Worm (Caenorhabditis elegans): ENCODE data around the gene gtap-2.
A peak's percentile ranks its signal among the peaks of the same experiment; 100 is the strongest.

Gene gtap-2

ce11 chrIII:9825073-9825828 lies 16.9 kb downstream of the gtap-2 start, which contains the start of gene ZK632.9:
TSS of gene ZK632.9 (minus strand) at chrIII:9825432.
- TF ChIP-seq ZK546.5 (tag; optimal IDR thresholded peaks at IDR 0.05) (no peak), R02D3.7 (tag; optimal IDR thresholded peaks at IDR 0.05) (no peak), fos-1 (tag; optimal IDR thresholded peaks at IDR 0.05) (peak; percentile 35), nhr-129 (tag; optimal IDR thresholded peaks at IDR 0.05) (peak; percentile 32), nhr-10 (tag; optimal IDR thresholded peaks at IDR 0.05) (peak; percentile 7), zag-1 (tag; optimal IDR thresholded peaks at IDR 0.05) (no peak), unc-55 (GFP tag; optimal IDR thresholded peaks at IDR 0.05) (peak; percentile 11), skn-1 (tag; optimal IDR thresholded peaks at IDR 0.05) (peak; percentile 34), sem-4 (tag; optimal IDR thresholded peaks at IDR 0.05) (no peak), nhr-6 (tag; optimal IDR thresholded peaks at IDR 0.05) (no peak), nhr-21 (tag; optimal IDR thresholded peaks at IDR 0.05) (peak; percentile 8), nhr-77 (tag; optimal IDR thresholded peaks at IDR 0.05) (no peak), Y55F3AM.14 (GFP tag; optimal IDR thresholded peaks at IDR 0.05) (peak; percentile 9), ztf-4 (tag; optimal IDR thresholded peaks at IDR 0.05) (no peak)

ce11 chrIII:9826005-9826404 lies 17.7 kb downstream of the gtap-2 start:
- peak; percentile 6 for TF ChIP-seq sem-4 (tag; optimal IDR thresholded peaks at IDR 0.05)
- TF ChIP-seq elt-3 (tag; optimal IDR thresholded peaks at IDR 0.05) = no peak
- peak; percentile 93 for TF ChIP-seq ama-1 (optimal IDR thresholded peaks at IDR 0.05)
- TF ChIP-seq mdl-1 (tag; optimal IDR thresholded peaks at IDR 0.05) = peak in 1 of 2 experiments; percentile 46
- TF ChIP-seq ZK546.5 (tag; optimal IDR thresholded peaks at IDR 0.05) = no peak
- no peak for TF ChIP-seq R02D3.7 (tag; optimal IDR thresholded peaks at IDR 0.05)
- TF ChIP-seq peb-1 (tag; optimal IDR thresholded peaks at IDR 0.05) = no peak
- TF ChIP-seq alr-1 (tag; optimal IDR thresholded peaks at IDR 0.05) = no peak
- TF ChIP-seq C34F6.9 (tag; optimal IDR thresholded peaks at IDR 0.05) = peak; percentile 71
- peak; percentile 82 for TF ChIP-seq Y55F3AM.14 (GFP tag; optimal IDR thresholded peaks at IDR 0.05)
- TF ChIP-seq lin-13 (GFP tag; optimal IDR thresholded peaks at IDR 0.05) = peak; percentile 18
- TF ChIP-seq nhr-11 (tag; optimal IDR thresholded peaks at IDR 0.05) = no peak
- TF ChIP-seq nhr-21 (tag; optimal IDR thresholded peaks at IDR 0.05) = no peak
- TF ChIP-seq snpc-4 (tag; optimal IDR thresholded peaks at IDR 0.05) = no peak
- no peak for TF ChIP-seq nhr-23 (tag; optimal IDR thresholded peaks at IDR 0.05)
- TF ChIP-seq lin-39 (tag; optimal IDR thresholded peaks at IDR 0.05) = no peak
- TF ChIP-seq egl-27 (tag; optimal IDR thresholded peaks at IDR 0.05) = no peak
- TF ChIP-seq dmd-4 (tag; optimal IDR thresholded peaks at IDR 0.05) = no peak
- peak; percentile 83 for TF ChIP-seq nhr-129 (tag; optimal IDR thresholded peaks at IDR 0.05)
- peak in 1 of 2 experiments; percentile 79 for TF ChIP-seq lsy-2 (tag; optimal IDR thresholded peaks at IDR 0.05)
- TF ChIP-seq F13H6.1 (tag; optimal IDR thresholded peaks at IDR 0.05) = peak; percentile 61
- peak; percentile 46 for TF ChIP-seq sma-3 (GFP tag; optimal IDR thresholded peaks at IDR 0.05)
- TF ChIP-seq gmeb-1 (tag; optimal IDR thresholded peaks at IDR 0.05) = peak; percentile 23
- peak; percentile 68 for TF ChIP-seq crh-2 (tag; optimal IDR thresholded peaks at IDR 0.05)
- TF ChIP-seq fos-1 (tag; optimal IDR thresholded peaks at IDR 0.05) = peak; percentile 3
- no peak for TF ChIP-seq blmp-1 (tag; optimal IDR thresholded peaks at IDR 0.05; ENCODE audit: insufficient read depth)
- TF ChIP-seq mab-5 (tag; optimal IDR thresholded peaks at IDR 0.05) = peak; percentile 32
- no peak for TF ChIP-seq ztf-1 (GFP tag; conservative IDR thresholded peaks at IDR 0.05)
- peak; percentile 65 for TF ChIP-seq ztf-4 (tag; optimal IDR thresholded peaks at IDR 0.05)
- peak; percentile 34 for TF ChIP-seq unc-55 (GFP tag; optimal IDR thresholded peaks at IDR 0.05)
- no peak for TF ChIP-seq unc-39 (tag; optimal IDR thresholded peaks at IDR 0.05)
- no peak for TF ChIP-seq nhr-237 (tag; optimal IDR thresholded peaks at IDR 0.05)
- peak; percentile 52 for TF ChIP-seq sma-9 (GFP tag; optimal IDR thresholded peaks at IDR 0.05)
- no peak for TF ChIP-seq sma-9 (tag; optimal IDR thresholded peaks at IDR 0.05)
- TF ChIP-seq unc-62 (GFP tag; optimal IDR thresholded peaks at IDR 0.05) = no peak

Data from whole organism, L2 larva.